Fruit fly (Drosophila melanogaster): ENCODE measurements around the gene CG7362.

CG7362 gene

DNA sequence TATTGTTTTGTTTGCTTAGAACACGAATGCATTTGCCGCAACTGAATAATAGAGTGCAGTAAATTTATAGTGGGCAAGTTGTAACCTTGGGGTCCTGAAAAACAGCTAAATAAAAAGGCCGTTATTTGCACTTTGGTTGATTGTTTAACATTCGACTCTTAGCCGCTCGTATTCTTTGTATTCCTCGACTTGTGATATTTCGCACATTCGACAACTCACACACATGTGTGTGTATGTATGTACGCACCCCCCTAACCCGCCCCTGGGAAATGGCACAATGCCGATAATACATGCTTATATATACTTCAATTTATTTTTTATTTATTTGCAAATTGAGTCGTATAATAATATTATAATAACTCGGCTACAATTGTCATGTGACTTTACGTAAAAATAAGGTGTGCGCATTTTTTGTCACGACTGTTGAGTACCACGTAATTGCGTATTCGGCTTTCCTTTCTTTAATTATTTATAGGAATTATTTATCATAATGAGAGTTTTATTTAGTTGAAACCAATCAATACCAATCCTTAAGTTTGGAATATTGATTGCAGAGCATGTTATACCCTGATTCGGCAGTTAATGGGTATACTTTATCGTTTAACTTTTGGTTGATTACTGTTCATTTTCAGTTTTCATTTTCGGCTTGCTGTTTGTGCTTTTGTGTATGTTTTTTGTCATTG lies 687 bp upstream of the CG7362 start (continued):
- TF ChIP-seq Dfd (GFP tag; optimal IDR thresholded peaks at IDR 0.05) (no peak), tai (GFP tag; optimal IDR thresholded peaks at IDR 0.05) (no peak), jim (GFP tag; optimal IDR thresholded peaks at IDR 0.05) (no peak), Sp1 (GFP tag; optimal IDR thresholded peaks at IDR 0.05) (peak; percentile 76), N (GFP tag; optimal IDR thresholded peaks at IDR 0.05) (no peak), lola (GFP tag; optimal IDR thresholded peaks at IDR 0.05) (no peak), h (GFP tag; optimal IDR thresholded peaks at IDR 0.05) (peak; percentile 86)

- TF ChIP-seq h (GFP tag; optimal IDR thresholded peaks at IDR 0.05) (no peak), CG9705 (GFP tag; optimal IDR thresholded peaks at IDR 0.05) (no peak), Dif (GFP tag; optimal IDR thresholded peaks at IDR 0.05; ENCODE audit: partially characterized antibody) (no peak), psq (GFP tag; optimal IDR thresholded peaks at IDR 0.05) (no peak), dl (GFP tag; optimal IDR thresholded peaks at IDR 0.05; ENCODE audit: insufficient read depth in 1 of 2, partially characterized antibody in 2 of 2) (no peak), br (GFP tag; optimal IDR thresholded peaks at IDR 0.05) (no peak), HLH106 (tag; optimal IDR thresholded peaks at IDR 0.05) (no peak), jim (GFP tag; optimal IDR thresholded peaks at IDR 0.05) (no peak), dmrt93B (GFP tag; optimal IDR thresholded peaks at IDR 0.05) (no peak), fru (GFP tag; optimal IDR thresholded peaks at IDR 0.05) (no peak), Vsx2 (GFP tag; optimal IDR thresholded peaks at IDR 0.05; ENCODE audit: partially characterized antibody) (no peak), rgr (GFP tag; optimal IDR thresholded peaks at IDR 0.05) (no peak), tai (GFP tag; optimal IDR thresholded peaks at IDR 0.05) (no peak), Hnf4 (GFP tag; optimal IDR thresholded peaks at IDR 0.05) (no peak), dsf (GFP tag; optimal IDR thresholded peaks at IDR 0.05; ENCODE audit: borderline replicate concordance) (no peak), lola (GFP tag; optimal IDR thresholded peaks at IDR 0.05) (no peak)
Observed at dm6 chr3R:14751023-14751422, 3.2 kb downstream of the CG7362 start, which contains the start of gene smp-30. Gene smp-30, minus strand, starts transcription at chr3R:14751246.

dm6 chr3R:14749077-14749798 lies 5.0 kb downstream of the CG7362 start:
- TF ChIP-seq dl (GFP tag; optimal IDR thresholded peaks at IDR 0.05; ENCODE audit: insufficient read depth in 1 of 2, partially characterized antibody in 2 of 2) (peak; percentile 93 to 94), br (GFP tag; optimal IDR thresholded peaks at IDR 0.05) (peak; percentile 65), Mio (GFP tag; optimal IDR thresholded peaks at IDR 0.05) (no peak), fru (GFP tag; optimal IDR thresholded peaks at IDR 0.05) (peak; percentile 59), foxo (GFP tag; optimal IDR thresholded peaks at IDR 0.05) (peak in 1 of 2 experiments; percentile 42), Myc (optimal IDR thresholded peaks at IDR 0.05) (no peak), dsf (GFP tag; optimal IDR thresholded peaks at IDR 0.05; ENCODE audit: borderline replicate concordance) (no peak), tai (GFP tag; optimal IDR thresholded peaks at IDR 0.05) (peak; percentile 29), Hr83 (GFP tag; optimal IDR thresholded peaks at IDR 0.05; ENCODE audit: poor library complexity, severe bottlenecking) (peak; percentile 12), CrebA (GFP tag; optimal IDR thresholded peaks at IDR 0.05; ENCODE audit: borderline replicate concordance) (peak; percentile 43), Hnf4 (GFP tag; optimal IDR thresholded peaks at IDR 0.05) (peak; percentile 63), CG32264 (GFP tag; optimal IDR thresholded peaks at IDR 0.05) (no peak), ey (GFP tag; optimal IDR thresholded peaks at IDR 0.05) (peak; percentile 23), Sp1 (GFP tag; optimal IDR thresholded peaks at IDR 0.05) (peak; percentile 69), Vsx2 (GFP tag; optimal IDR thresholded peaks at IDR 0.05; ENCODE audit: partially characterized antibody) (peak; percentile 87), Rel (GFP tag; optimal IDR thresholded peaks at IDR 0.05) (no peak), Rel (tag; optimal IDR thresholded peaks at IDR 0.05) (peak; percentile 31), OdsH (GFP tag; optimal IDR thresholded peaks at IDR 0.05) (peak; percentile 58), Dif (GFP tag; optimal IDR thresholded peaks at IDR 0.05; ENCODE audit: partially characterized antibody) (peak; percentile 94), HLH106 (tag; optimal IDR thresholded peaks at IDR 0.05) (peak; percentile 3), brk (GFP tag; optimal IDR thresholded peaks at IDR 0.05) (peak; percentile 33), Hr78 (GFP tag; optimal IDR thresholded peaks at IDR 0.05) (no peak), h (GFP tag; optimal IDR thresholded peaks at IDR 0.05) (peak; percentile 72), Jra (GFP tag; optimal IDR thresholded peaks at IDR 0.05) (peak; percentile 73), woc (GFP tag; optimal IDR thresholded peaks at IDR 0.05) (no peak), rgr (GFP tag; optimal IDR thresholded peaks at IDR 0.05) (peak; percentile 58), psq (GFP tag; optimal IDR thresholded peaks at IDR 0.05) (peak; percentile 44), dmrt93B (GFP tag; optimal IDR thresholded peaks at IDR 0.05) (no peak), sage (GFP tag; optimal IDR thresholded peaks at IDR 0.05) (peak; percentile 2), CG9705 (GFP tag; optimal IDR thresholded peaks at IDR 0.05) (peak; percentile 56), Dfd (GFP tag; optimal IDR thresholded peaks at IDR 0.05) (no peak), sv (GFP tag; optimal IDR thresholded peaks at IDR 0.05) (peak; percentile 26), lola (GFP tag; optimal IDR thresholded peaks at IDR 0.05) (no peak)

All from whole organism, wandering third instar larva.